Worm (Caenorhabditis elegans) whole organism, early embryonic: ENCODE results near the gene srh-276.

Experiments used
- F13C5.2 ChIP-seq: sonication (generic microtip); optimal IDR thresholded peaks from 2 replicates; lab custom pipeline; 2017; ENCODE audit warnings: mild to moderate bottlenecking, missing genetic modification characterization, inconsistent platforms, missing compliant biosample characterization
- aly-1 ChIP-seq: sonication (generic microtip); optimal IDR thresholded peaks from 2 replicates; lab custom pipeline; 2016; ENCODE audit warnings: missing genetic modification characterization, missing compliant biosample characterization
- ama-1 ChIP-seq: fragments of 150-350 bp; optimal IDR thresholded peaks from 2 replicates; lab custom pipeline; 2014
- tbx-37 ChIP-seq: fragments of 200-800 bp; sonication (Bioruptor generic); conservative IDR thresholded peaks from 2 replicates; pipeline ENCODE4 v1.3.6; 2022; ENCODE audit warnings: missing genetic modification reagents, missing genetic modification characterization, missing compliant biosample characterization
- tra-4 ChIP-seq: sonication (generic microtip); optimal IDR thresholded peaks from 2 replicates; lab custom pipeline; 2017; ENCODE audit warnings: missing genetic modification characterization, missing compliant biosample characterization

DNA sequence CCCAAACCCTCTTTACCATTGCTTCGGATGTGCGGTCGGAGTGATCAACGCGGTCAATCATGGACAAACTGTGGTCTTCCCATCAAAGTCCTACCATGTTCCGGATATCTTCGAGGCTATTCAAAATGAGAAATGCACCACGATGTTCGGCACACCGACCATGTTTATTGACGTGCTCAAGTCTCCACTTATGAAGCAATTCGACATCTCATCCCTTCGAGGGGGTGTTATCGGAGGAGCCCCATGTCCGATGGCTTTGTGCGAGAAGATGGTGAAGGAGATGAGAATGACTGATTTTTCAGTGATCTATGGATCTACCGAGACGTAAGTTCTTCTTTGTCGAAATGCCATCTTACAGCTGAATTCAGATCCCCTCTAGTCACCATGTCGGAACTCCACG is 39.2 kb downstream of the srh-276 start:
- TF ChIP-seq tbx-37 (no peak), ama-1 (lab: Kevin White, UChicago) (no peak), aly-1 (no peak), F13C5.2 (no peak), tra-4 (tag; lab: Kevin White, UChicago) (no peak)
